Fruit fly (Drosophila melanogaster) whole organism, pupa: ENCODE data around the gene CG43845.

Experiments
- CG14655 ChIP-seq: fragments of 200-800 bp; sonication (Bioruptor generic); optimal IDR thresholded peaks from 3 replicates; lab custom pipeline; 2017; ENCODE audit warnings: mild to moderate bottlenecking, missing biosample characterization, missing genetic modification reagents, missing genetic modification characterization
- CG15710 ChIP-seq: fragments of 200-800 bp; sonication (Bioruptor generic); optimal IDR thresholded peaks from 2 replicates; lab custom pipeline; 2018; ENCODE audit warnings: missing biosample characterization, mild to moderate bottlenecking, missing genetic modification characterization, moderate library complexity
- CG17806 ChIP-seq: fragments of 200-800 bp; sonication (Bioruptor generic); optimal IDR thresholded peaks from 2 replicates; lab custom pipeline; 2018; ENCODE audit warnings: missing biosample characterization, mild to moderate bottlenecking, missing genetic modification characterization, moderate library complexity
- CG32121 ChIP-seq: fragments of 200-800 bp; sonication (Bioruptor generic); IDR thresholded peaks from 2 replicates; pipeline ENCODE4 v1.3.6; 2022; ENCODE audit warnings: missing biosample characterization, missing genetic modification characterization
- CG34367 ChIP-seq: fragments of 200-800 bp; sonication (Bioruptor generic); optimal IDR thresholded peaks from 2 replicates; lab custom pipeline; 2018; ENCODE audit warnings: missing biosample characterization, mild to moderate bottlenecking, missing genetic modification characterization
- CG4496 ChIP-seq: fragments of 200-800 bp; sonication (Bioruptor generic); IDR thresholded peaks from 3 replicates; pipeline ENCODE4 v1.3.6; 2022; ENCODE audit warnings: missing biosample characterization, missing genetic modification characterization
- CG9948 ChIP-seq: fragments of 200-800 bp; sonication (Bioruptor generic); optimal IDR thresholded peaks from 2 replicates; lab custom pipeline; 2018; ENCODE audit warnings: missing biosample characterization, mild to moderate bottlenecking, missing genetic modification characterization, moderate library complexity
- EcR ChIP-seq: fragments of 200-800 bp; sonication (Bioruptor generic); optimal IDR thresholded peaks from 3 replicates; lab custom pipeline; 2019; ENCODE audit warnings: missing biosample characterization, missing genetic modification characterization, mild to moderate bottlenecking, moderate library complexity, missing genetic modification reagents
- Pif1A ChIP-seq: fragments of 200-800 bp; sonication (Bioruptor generic); optimal IDR thresholded peaks from 3 replicates; lab custom pipeline; 2016; ENCODE audit warnings: missing biosample characterization, missing genetic modification characterization
- Pif1B ChIP-seq: fragments of 200-800 bp; sonication (Bioruptor generic); optimal IDR thresholded peaks from 3 replicates; lab custom pipeline; 2016; ENCODE audit warnings: missing biosample characterization, missing genetic modification characterization
- Snoo ChIP-seq: fragments of 200-800 bp; sonication (Bioruptor generic); optimal IDR thresholded peaks from 3 replicates; lab custom pipeline; 2017; ENCODE audit warnings: missing biosample characterization, mild to moderate bottlenecking, missing genetic modification characterization, inconsistent platforms
- fd96Ca ChIP-seq: fragments of 200-800 bp; sonication (Bioruptor generic); IDR thresholded peaks from 3 replicates; pipeline ENCODE4 v1.3.6; 2022; ENCODE audit warnings: missing biosample characterization, missing genetic modification characterization
- gl ChIP-seq: fragments of 200-800 bp; sonication (Bioruptor generic); optimal IDR thresholded peaks from 2 replicates; lab custom pipeline; 2018; ENCODE audit warnings: missing biosample characterization, mild to moderate bottlenecking, missing genetic modification characterization
- rn ChIP-seq: fragments of 200-800 bp; sonication (Bioruptor generic); IDR thresholded peaks from 2 replicates; pipeline ENCODE4 v1.3.6; 2022; ENCODE audit warnings: missing biosample characterization, missing genetic modification characterization

dm6 chr3R:5502646-5503045 lies 20.3 kb downstream of the CG43845 start, which contains the start of gene NKCC:
- TF ChIP-seq CG14655 (no peak), Snoo (tag; lab: Kevin White, UChicago) (no peak), CG9948 (tag; lab: Kevin White, UChicago) (no peak), CG15710 (tag; lab: Kevin White, UChicago) (no peak), fd96Ca (GFP tag; lab: Robert Waterston, UW) (no peak), Pif1B (GFP tag; lab: Kevin White, UChicago) (no peak), EcR (GFP tag; lab: Kevin White, UChicago) (no peak), CG4496 (no peak), CG17806 (tag; lab: Kevin White, UChicago) (no peak), rn (GFP tag; lab: Robert Waterston, UW) (no peak), CG34367 (tag; lab: Kevin White, UChicago) (no peak), CG32121 (GFP tag; lab: Robert Waterston, UW) (no peak), gl (tag; lab: Kevin White, UChicago) (no peak), Pif1A (GFP tag; lab: Kevin White, UChicago) (no peak)
